Worm (Caenorhabditis elegans) whole organism, young adult: ENCODE results near the gene sqd-1.

ENCODE experiments used
- ceh-91 ChIP-seq: fragments of 200-800 bp; sonication (Bioruptor generic); IDR thresholded peaks from 2 replicates; pipeline ENCODE4 v1.3.6; 2022; ENCODE audit warnings: missing genetic modification reagents, missing genetic modification characterization, missing compliant biosample characterization
- dpl-1 ChIP-seq: fragments of 150-350 bp; optimal IDR thresholded peaks from 2 replicates; lab custom pipeline; 2014; ENCODE audit warnings: missing biosample characterization, missing genetic modification reagents, missing genetic modification characterization
- hmg-20 ChIP-seq: fragments of 200-800 bp; sonication (Bioruptor generic); IDR thresholded peaks from 2 replicates; pipeline ENCODE4 v1.3.6; 2022; ENCODE audit warnings: missing genetic modification reagents, missing genetic modification characterization, missing compliant biosample characterization
- lin-35 ChIP-seq, 3 experiments: fragments of 150-350 bp in 2 of 3; sonication (generic microtip) in 1 of 3; optimal IDR thresholded peaks; 2 replicates each; lab custom pipeline; 2014 to 2018; ENCODE audit warnings: missing biosample characterization in 3 of 3, missing genetic modification characterization in 3 of 3, missing genetic modification reagents in 3 of 3
- mes-4 ChIP-seq: sonication (generic microtip); optimal IDR thresholded peaks from 2 replicates; lab custom pipeline; 2016; ENCODE audit warnings: missing genotype, missing genetic modification characterization, missing compliant biosample characterization
- nhr-179 ChIP-seq: sonication (generic microtip); optimal IDR thresholded peaks from 2 replicates; lab custom pipeline; 2016; ENCODE audit warnings: mild to moderate bottlenecking, missing genetic modification characterization, missing compliant biosample characterization

DNA sequence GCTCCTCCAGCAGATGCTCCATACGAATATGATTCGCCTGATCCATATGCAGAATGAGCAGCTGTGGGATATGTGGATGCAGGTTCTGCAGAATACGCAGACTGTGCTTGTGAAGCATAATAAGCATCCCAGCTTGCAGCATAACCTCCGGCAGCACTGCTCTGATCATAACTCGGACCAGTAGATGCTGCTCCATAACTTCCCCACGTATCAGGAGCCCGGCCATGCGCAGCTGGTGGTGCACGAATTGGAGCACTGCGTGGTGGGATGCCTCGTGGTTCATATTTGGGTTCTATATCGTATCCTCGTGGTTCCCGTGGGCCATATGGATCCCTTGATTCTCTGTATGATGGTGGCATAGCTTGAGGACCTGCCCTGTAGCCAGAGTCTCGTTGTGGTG lies 49.7 kb downstream of the sqd-1 start:
- TF ChIP-seq nhr-179 (tag; lab: Kevin White, UChicago) (no peak), ceh-91 (GFP tag; lab: Robert Waterston, UW) (no peak), dpl-1 (no peak), mes-4 (tag; lab: Kevin White, UChicago) (no peak), hmg-20 (GFP tag; lab: Robert Waterston, UW) (no peak), lin-35 (GFP tag; optimal IDR thresholded peaks at IDR 0.05; lab: Kevin White, UChicago) (no peak)
